Worm (Caenorhabditis elegans): ENCODE measurements around the gene vamp-8.

The vamp-8 gene

DNA sequence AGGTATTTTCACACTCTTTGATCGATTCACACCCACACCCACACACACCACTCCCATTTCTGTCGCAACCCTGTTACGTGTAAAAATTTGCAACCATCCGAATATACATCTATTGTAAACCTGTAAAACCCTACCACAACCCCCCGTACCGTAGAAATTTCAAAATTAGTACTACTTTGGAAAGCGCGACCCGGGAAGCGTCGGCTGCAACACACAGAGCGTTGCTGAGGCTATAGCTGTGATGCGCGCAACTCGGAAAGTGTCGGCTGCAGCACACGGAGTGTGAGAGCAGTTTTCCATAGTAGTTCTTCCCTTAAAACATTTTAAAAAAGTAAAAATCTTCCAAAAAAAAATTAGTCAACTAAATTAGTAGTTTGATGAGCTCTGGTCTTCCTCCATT, 28.1 kb upstream of the vamp-8 start:
- TF ChIP-seq ceh-82 (tag; optimal IDR thresholded peaks at IDR 0.05) = no peak
- TF ChIP-seq skn-1 (tag; optimal IDR thresholded peaks at IDR 0.05) = no peak
- TF ChIP-seq C34F6.9 (tag; optimal IDR thresholded peaks at IDR 0.05) = no peak
- peak; percentile 96 for TF ChIP-seq snpc-4 (tag; optimal IDR thresholded peaks at IDR 0.05)
- peak; percentile 37 for TF ChIP-seq nhr-129 (tag; optimal IDR thresholded peaks at IDR 0.05)
- TF ChIP-seq peb-1 (tag; optimal IDR thresholded peaks at IDR 0.05) = no peak
- TF ChIP-seq sem-4 (tag; optimal IDR thresholded peaks at IDR 0.05) = no peak
- TF ChIP-seq lsy-2 (tag; optimal IDR thresholded peaks at IDR 0.05) = peak in 1 of 2 experiments; percentile 11
- peak; percentile 36 for TF ChIP-seq lin-13 (GFP tag; optimal IDR thresholded peaks at IDR 0.05)
- no peak for TF ChIP-seq unc-39 (tag; optimal IDR thresholded peaks at IDR 0.05)
- no peak for TF ChIP-seq mdl-1 (tag; optimal IDR thresholded peaks at IDR 0.05)
- TF ChIP-seq ztf-11 (tag; optimal IDR thresholded peaks at IDR 0.05) = no peak

DNA sequence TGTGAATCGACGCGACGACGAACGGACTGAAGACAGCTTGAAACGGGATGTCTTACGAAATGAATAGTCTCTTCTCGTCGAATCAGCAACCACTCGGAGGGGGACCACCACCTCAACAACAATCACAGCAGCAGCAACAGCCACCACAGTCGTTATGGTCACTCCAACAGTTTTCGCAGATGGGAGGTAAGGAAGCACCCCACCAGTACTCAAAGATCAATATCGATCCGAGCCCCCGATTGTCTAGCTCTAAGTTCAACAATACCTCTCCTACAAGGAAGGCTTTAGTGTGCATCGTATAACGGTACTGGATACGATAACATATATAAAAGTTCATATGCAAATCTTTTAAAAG, 23.1 kb upstream of the vamp-8 start:
- TF ChIP-seq ztf-1 (GFP tag; conservative IDR thresholded peaks at IDR 0.05) = 0 out of 2 replicates have a peak, but pooled peaks have one; percentile 36
- TF ChIP-seq nhr-12 (tag; optimal IDR thresholded peaks at IDR 0.05) = no peak
- TF ChIP-seq nhr-10 (tag; optimal IDR thresholded peaks at IDR 0.05) = no peak

DNA sequence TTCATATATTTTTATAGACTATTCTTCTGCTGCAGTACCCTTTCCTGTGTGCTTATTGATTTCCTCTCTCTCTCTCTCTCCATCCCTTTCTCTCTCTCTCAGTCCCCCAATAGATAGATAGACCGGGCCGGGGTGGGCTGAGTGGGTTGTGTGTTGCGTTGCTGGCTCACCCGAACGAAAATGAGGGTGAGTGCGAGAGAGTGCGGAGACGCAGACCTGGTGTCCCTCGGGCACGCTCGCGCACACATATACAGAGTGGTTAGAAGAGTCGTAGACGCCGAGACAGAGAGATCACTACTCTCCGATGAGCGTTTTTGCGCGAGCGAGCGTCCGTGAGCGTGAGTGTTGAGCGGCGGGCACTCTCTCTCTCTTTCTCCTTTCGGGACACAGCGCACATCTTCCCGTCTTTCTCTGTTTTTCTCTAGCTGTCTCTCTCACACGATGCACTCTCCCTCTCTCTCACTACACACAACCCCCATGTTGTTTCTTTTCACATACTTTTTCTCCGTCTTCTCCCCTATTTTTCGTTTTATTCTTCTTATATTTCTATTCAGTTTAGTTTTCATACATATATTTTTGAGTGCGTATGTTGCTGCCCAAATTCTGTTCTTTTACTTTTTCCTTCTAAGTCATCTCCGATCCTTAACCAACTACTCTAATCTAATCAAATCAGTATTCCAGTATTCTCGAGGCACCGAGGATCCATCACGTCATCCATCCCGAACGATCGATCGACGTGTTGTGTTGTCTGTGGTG, 22.6 kb upstream of the vamp-8 start, which contains the start of gene lin-66:
Gene lin-66 (plus strand): TSS at position 672 of the 756 bp plus-strand sequence.
- TF ChIP-seq unc-62 (GFP tag; optimal IDR thresholded peaks at IDR 0.05) (no peak), sem-4 (tag; optimal IDR thresholded peaks at IDR 0.05) (peak; percentile 16), nhr-237 (tag; optimal IDR thresholded peaks at IDR 0.05) (peak; percentile 25), unc-55 (GFP tag; optimal IDR thresholded peaks at IDR 0.05) (peak; percentile 84), ama-1 (optimal IDR thresholded peaks at IDR 0.05) (peak; percentile 61), gmeb-1 (tag; optimal IDR thresholded peaks at IDR 0.05) (peak; percentile 64), F13H6.1 (tag; optimal IDR thresholded peaks at IDR 0.05) (peak; percentile 98), lin-11 (tag; optimal IDR thresholded peaks at IDR 0.05) (peak; percentile 91), mab-5 (tag; optimal IDR thresholded peaks at IDR 0.05) (peak; percentile 60), elt-3 (tag; optimal IDR thresholded peaks at IDR 0.05) (no peak), unc-39 (tag; optimal IDR thresholded peaks at IDR 0.05) (peak; percentile 59), peb-1 (tag; optimal IDR thresholded peaks at IDR 0.05) (no peak), sma-9 (GFP tag; optimal IDR thresholded peaks at IDR 0.05) (peak; percentile 75), sma-9 (tag; optimal IDR thresholded peaks at IDR 0.05) (no peak), elt-1 (tag; optimal IDR thresholded peaks at IDR 0.05) (no peak), mdl-1 (tag; optimal IDR thresholded peaks at IDR 0.05) (peak; percentile 88 to 89), crh-2 (tag; optimal IDR thresholded peaks at IDR 0.05) (peak; percentile 86), nhr-25 (tag; optimal IDR thresholded peaks at IDR 0.05) (peak; percentile 87), nhr-11 (tag; optimal IDR thresholded peaks at IDR 0.05) (no peak), lin-13 (GFP tag; optimal IDR thresholded peaks at IDR 0.05) (peak; percentile 77), nhr-129 (tag; optimal IDR thresholded peaks at IDR 0.05) (peak; percentile 99), sma-3 (GFP tag; optimal IDR thresholded peaks at IDR 0.05) (peak; percentile 85), egl-27 (tag; optimal IDR thresholded peaks at IDR 0.05) (peak; percentile 64), zag-1 (tag; optimal IDR thresholded peaks at IDR 0.05) (peak; percentile 87), nhr-6 (tag; optimal IDR thresholded peaks at IDR 0.05) (peak; percentile 72), nhr-12 (tag; optimal IDR thresholded peaks at IDR 0.05) (no peak), ZK546.5 (tag; optimal IDR thresholded peaks at IDR 0.05) (no peak), ceh-82 (tag; optimal IDR thresholded peaks at IDR 0.05) (no peak), C34F6.9 (tag; optimal IDR thresholded peaks at IDR 0.05) (peak; percentile 83), mbf-1 (tag; optimal IDR thresholded peaks at IDR 0.05) (no peak), dmd-4 (tag; optimal IDR thresholded peaks at IDR 0.05) (no peak), nhr-21 (tag; optimal IDR thresholded peaks at IDR 0.05) (peak; percentile 67), fos-1 (tag; optimal IDR thresholded peaks at IDR 0.05) (peak; percentile 80), ztf-4 (tag; optimal IDR thresholded peaks at IDR 0.05) (peak; percentile 68), nhr-77 (tag; optimal IDR thresholded peaks at IDR 0.05) (no peak), skn-1 (tag; optimal IDR thresholded peaks at IDR 0.05) (no peak), nhr-10 (tag; optimal IDR thresholded peaks at IDR 0.05) (no peak), snpc-4 (tag; optimal IDR thresholded peaks at IDR 0.05) (peak; percentile 59), ztf-1 (GFP tag; conservative IDR thresholded peaks at IDR 0.05) (no peak), alr-1 (tag; optimal IDR thresholded peaks at IDR 0.05) (no peak), R02D3.7 (tag; optimal IDR thresholded peaks at IDR 0.05) (no peak), ztf-11 (tag; optimal IDR thresholded peaks at IDR 0.05) (no peak), ceh-16 (tag; optimal IDR thresholded peaks at IDR 0.05) (peak; percentile 50), blmp-1 (tag; optimal IDR thresholded peaks at IDR 0.05; ENCODE audit: insufficient read depth) (peak; percentile 59), Y55F3AM.14 (GFP tag; optimal IDR thresholded peaks at IDR 0.05) (peak; percentile 92), lsy-2 (tag; optimal IDR thresholded peaks at IDR 0.05) (peak; percentile 37 to 78), nhr-23 (tag; optimal IDR thresholded peaks at IDR 0.05) (no peak), lin-39 (tag; optimal IDR thresholded peaks at IDR 0.05) (no peak)
